Fruit fly (Drosophila melanogaster) S2 (cell line): Measurements from ENCODE around the gene CG43089.

ENCODE experiments used
- CG8478 ChIP-seq: fragments of >200 bp; optimal IDR thresholded peaks from 2 replicates; lab custom pipeline; 2018
- CTCF ChIP-seq, 2 experiments: fragments of >200 bp; optimal IDR thresholded peaks; 2 replicates each; lab custom pipeline; 2018

DNA sequence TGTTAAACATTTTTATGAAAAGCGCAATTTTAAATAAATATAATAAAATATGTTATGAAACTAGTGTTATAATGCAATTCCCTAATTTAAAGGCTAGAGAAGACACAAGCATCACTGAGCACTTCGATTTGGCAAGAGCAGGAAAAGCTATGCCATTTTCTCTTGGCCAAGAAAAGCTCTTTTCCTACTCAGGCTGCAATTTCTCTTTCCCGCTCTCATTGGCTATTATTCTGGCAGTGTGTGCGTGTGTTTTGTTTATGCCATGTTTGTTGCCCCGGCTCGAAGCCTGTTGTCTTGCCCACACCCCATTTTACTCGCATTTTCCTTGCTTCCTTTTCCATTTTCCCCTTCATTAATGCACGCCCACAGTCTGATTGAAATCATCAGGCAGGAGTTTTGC lies 33.4 kb downstream of the CG43089 start:
- TF ChIP-seq CG8478 (lab: Kevin White, UChicago) (no peak), CTCF (optimal IDR thresholded peaks at IDR 0.05; lab: Kevin White, UChicago) (no peak)
